Worm (Caenorhabditis elegans) whole organism, late embryonic: ENCODE measurements around the gene H40L08.7.

Experiments
- ama-1 ChIP-seq: fragments of 150-350 bp; optimal IDR thresholded peaks from 2 replicates; lab custom pipeline; 2014
- ceh-18 ChIP-seq: sonication (generic microtip); optimal IDR thresholded peaks from 2 replicates; lab custom pipeline; 2016; ENCODE audit warnings: missing genetic modification characterization, missing compliant biosample characterization
- dve-1 ChIP-seq: sonication (generic microtip); optimal IDR thresholded peaks from 2 replicates; lab custom pipeline; 2017; ENCODE audit warnings: antibody characterized with exemption, mild to moderate bottlenecking, missing genetic modification characterization, missing compliant biosample characterization
- elt-2 ChIP-seq: sonication (generic microtip); optimal IDR thresholded peaks from 2 replicates; lab custom pipeline; 2016; ENCODE audit warnings: missing genetic modification reagents, missing genetic modification characterization, missing compliant biosample characterization
- hlh-30 ChIP-seq: sonication (generic microtip); optimal IDR thresholded peaks from 2 replicates; lab custom pipeline; 2017; ENCODE audit warnings: antibody characterized with exemption, missing genetic modification characterization, missing compliant biosample characterization; ENCODE audit not compliant: insufficient read depth
- hlh-8 ChIP-seq: sonication (generic microtip); optimal IDR thresholded peaks from 2 replicates; lab custom pipeline; 2016; ENCODE audit warnings: missing genotype, missing genetic modification characterization, missing compliant biosample characterization
- nhr-11 ChIP-seq: fragments of 150-350 bp; optimal IDR thresholded peaks from 2 replicates; lab custom pipeline; 2014; ENCODE audit warnings: missing biosample characterization, missing genetic modification characterization
- pha-4 ChIP-seq: fragments of 150-350 bp; optimal IDR thresholded peaks from 2 replicates; lab custom pipeline; 2018; ENCODE audit warnings: missing biosample characterization, missing genetic modification reagents, missing genetic modification characterization
- ref-2 ChIP-seq: sonication (generic microtip); optimal IDR thresholded peaks from 2 replicates; lab custom pipeline; 2016; ENCODE audit warnings: missing genetic modification characterization, missing compliant biosample characterization
- unc-86 ChIP-seq: sonication (generic microtip); optimal IDR thresholded peaks from 2 replicates; lab custom pipeline; 2016; ENCODE audit warnings: missing genetic modification characterization, missing compliant biosample characterization

DNA sequence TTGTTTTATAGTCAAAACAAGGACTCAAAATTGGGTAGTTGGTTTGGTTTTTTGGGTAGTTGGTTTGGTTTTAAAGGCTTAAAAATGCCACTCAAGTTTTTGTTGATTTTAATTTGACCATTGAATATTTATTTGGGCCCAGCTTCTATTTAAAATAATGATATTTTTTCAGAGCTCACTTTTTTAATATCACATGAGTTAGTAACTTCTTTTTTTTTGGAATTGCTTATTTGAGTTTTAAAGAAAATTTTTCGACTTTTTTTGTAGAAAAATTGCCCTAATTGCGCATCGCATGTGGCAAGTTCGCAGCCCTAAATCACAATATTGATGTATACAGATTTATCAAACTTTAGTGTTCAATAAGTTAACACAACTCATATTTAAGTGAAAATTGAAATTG is 41.8 kb downstream of the H40L08.7 start:
- TF ChIP-seq ceh-18 (no peak), ama-1 (lab: Kevin White, UChicago) (no peak), pha-4 (no peak), hlh-30 (tag; lab: Kevin White, UChicago) (no peak), elt-2 (tag; lab: Kevin White, UChicago) (no peak), ref-2 (tag; lab: Kevin White, UChicago) (no peak), dve-1 (tag; lab: Kevin White, UChicago) (no peak), nhr-11 (tag; lab: Kevin White, UChicago) (no peak), hlh-8 (tag; lab: Kevin White, UChicago) (no peak), unc-86 (tag; lab: Kevin White, UChicago) (no peak)
